Worm (Caenorhabditis elegans) whole organism, L2 larva: ENCODE results near the gene C53B4.2.

Experiments used
- R02D3.7 ChIP-seq: fragments of 150-350 bp; optimal IDR thresholded peaks from 2 replicates; lab custom pipeline; 2014; ENCODE audit warnings: missing biosample characterization, missing genetic modification characterization
- ama-1 ChIP-seq: fragments of 150-350 bp; optimal IDR thresholded peaks from 2 replicates; lab custom pipeline; 2018; ENCODE audit warnings: inconsistent platforms
- blmp-1 ChIP-seq: sonication (generic microtip); optimal IDR thresholded peaks from 2 replicates; lab custom pipeline; 2017; ENCODE audit warnings: missing genetic modification characterization, mild to moderate bottlenecking, missing compliant biosample characterization, antibody characterized with exemption, moderate library complexity; ENCODE audit not compliant: insufficient read depth
- ceh-82 ChIP-seq: fragments of 150-350 bp; optimal IDR thresholded peaks from 2 replicates; lab custom pipeline; 2014; ENCODE audit warnings: missing biosample characterization, missing genetic modification characterization
- dmd-4 ChIP-seq: sonication (generic microtip); optimal IDR thresholded peaks from 2 replicates; lab custom pipeline; 2017; ENCODE audit warnings: missing biosample characterization, missing genetic modification characterization
- elt-1 ChIP-seq: fragments of 150-350 bp; optimal IDR thresholded peaks from 2 replicates; lab custom pipeline; 2014; ENCODE audit warnings: missing biosample characterization, missing genetic modification characterization
- fos-1 ChIP-seq: fragments of 150-350 bp; optimal IDR thresholded peaks from 2 replicates; lab custom pipeline; 2014; ENCODE audit warnings: missing biosample characterization, missing genetic modification characterization
- lin-13 ChIP-seq: fragments of 150-350 bp; optimal IDR thresholded peaks from 2 replicates; lab custom pipeline; 2014; ENCODE audit warnings: missing biosample characterization, missing genetic modification reagents, missing genetic modification characterization
- lsy-2 ChIP-seq, 2 experiments: fragments of 150-350 bp in 1 of 2; sonication (generic microtip) in 1 of 2; optimal IDR thresholded peaks; 2 replicates each; lab custom pipeline; 2014 to 2017; ENCODE audit warnings: missing biosample characterization in 2 of 2, missing genetic modification characterization in 2 of 2
- mdl-1 ChIP-seq, 2 experiments: fragments of 150-350 bp in 1 of 2; sonication (generic microtip) in 1 of 2; optimal IDR thresholded peaks; 2 replicates each; lab custom pipeline; 2017; ENCODE audit warnings: missing biosample characterization in 2 of 2, missing genetic modification characterization in 2 of 2
- nhr-12 ChIP-seq: fragments of 150-350 bp; optimal IDR thresholded peaks from 2 replicates; lab custom pipeline; 2014; ENCODE audit warnings: missing biosample characterization, missing genetic modification characterization
- nhr-25 ChIP-seq: fragments of 150-350 bp; sonication (generic microtip); optimal IDR thresholded peaks from 3 replicates; lab custom pipeline; 2014; ENCODE audit warnings: missing biosample characterization, missing genetic modification characterization
- snpc-4 ChIP-seq: fragments of 150-350 bp; optimal IDR thresholded peaks from 2 replicates; lab custom pipeline; 2014; ENCODE audit warnings: missing biosample characterization, missing genetic modification characterization
- ztf-4 ChIP-seq: fragments of 150-350 bp; optimal IDR thresholded peaks from 2 replicates; lab custom pipeline; 2014; ENCODE audit warnings: missing biosample characterization, missing genetic modification characterization

DNA sequence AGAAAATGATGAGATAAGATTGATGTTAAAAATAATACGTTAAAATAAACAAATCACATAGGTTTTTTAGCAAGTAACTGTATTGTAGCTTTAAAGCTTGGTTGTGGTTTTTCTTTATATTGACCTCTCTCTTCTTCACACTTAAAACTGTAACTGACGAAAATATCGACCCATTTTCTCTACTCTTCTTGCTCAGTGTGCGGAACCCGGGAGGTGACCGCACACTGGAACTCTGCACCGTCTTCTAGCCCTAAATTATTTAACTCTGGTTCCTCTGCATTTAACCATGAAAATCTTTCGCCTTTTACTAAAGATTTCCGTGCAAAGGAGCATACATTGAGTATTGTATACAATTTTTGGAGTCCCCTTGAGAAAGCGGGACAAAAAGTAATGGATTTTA lies 28.5 kb downstream of the C53B4.2 start:
- TF ChIP-seq mdl-1 (tag; optimal IDR thresholded peaks at IDR 0.05; lab: Kevin White, UChicago) (no peak), nhr-25 (tag; lab: Kevin White, UChicago) (no peak), ama-1 (lab: Kevin White, UChicago) (no peak), blmp-1 (tag; lab: Kevin White, UChicago) (no peak), elt-1 (tag; lab: Kevin White, UChicago) (no peak), lin-13 (no peak), nhr-12 (no peak), R02D3.7 (no peak), snpc-4 (tag; lab: Kevin White, UChicago) (no peak), lsy-2 (tag; optimal IDR thresholded peaks at IDR 0.05; lab: Kevin White, UChicago) (no peak), ztf-4 (tag; lab: Kevin White, UChicago) (no peak), ceh-82 (tag; lab: Kevin White, UChicago) (no peak), fos-1 (tag; lab: Kevin White, UChicago) (no peak), dmd-4 (no peak)
